Worm (Caenorhabditis elegans) whole organism, L4 larva: ENCODE measurements around the gene akap-1.

Source experiments
- D1046.2 ChIP-seq: fragments of 200-800 bp; sonication (Bioruptor generic); IDR thresholded peaks from 2 replicates; pipeline ENCODE4 v1.3.6; 2022; ENCODE audit warnings: missing genetic modification characterization, missing compliant biosample characterization
- F10B5.3 ChIP-seq: sonication (generic microtip); optimal IDR thresholded peaks from 2 replicates; lab custom pipeline; 2016; ENCODE audit warnings: mild to moderate bottlenecking, missing genetic modification characterization, missing compliant biosample characterization
- F37D6.2 ChIP-seq: sonication (generic microtip); optimal IDR thresholded peaks from 2 replicates; lab custom pipeline; 2016; ENCODE audit warnings: mild to moderate bottlenecking, missing genetic modification characterization, missing compliant biosample characterization
- F44E2.7 ChIP-seq: fragments of 200-800 bp; sonication (Bioruptor generic); IDR thresholded peaks from 2 replicates; pipeline ENCODE4 v2.1.2; 2022; ENCODE audit warnings: missing genetic modification characterization, missing compliant biosample characterization
- F49E8.2 ChIP-seq: sonication (generic microtip); optimal IDR thresholded peaks from 2 replicates; lab custom pipeline; 2016; ENCODE audit warnings: missing compliant biosample characterization, mild to moderate bottlenecking, missing genetic modification characterization, borderline replicate concordance
- R02D3.7 ChIP-seq: fragments of 150-350 bp; sonication (generic microtip); optimal IDR thresholded peaks from 3 replicates; lab custom pipeline; 2014; ENCODE audit warnings: missing biosample characterization, missing genetic modification characterization
- T26A8.4 ChIP-seq: fragments of 200-800 bp; sonication (Bioruptor generic); IDR thresholded peaks from 2 replicates; pipeline ENCODE4 v1.3.6; 2022; ENCODE audit warnings: missing genetic modification characterization, missing compliant biosample characterization
- Y5F2A.4 ChIP-seq: fragments of 200-800 bp; sonication (Bioruptor generic); optimal IDR thresholded peaks from 2 replicates; lab custom pipeline; 2018; ENCODE audit warnings: mild to moderate bottlenecking, missing genetic modification characterization, missing compliant biosample characterization
- Y75B8A.6 ChIP-seq: fragments of 200-800 bp; sonication (Bioruptor generic); IDR thresholded peaks from 2 replicates; pipeline ENCODE4 v1.3.6; 2022; ENCODE audit warnings: missing genetic modification reagents, missing genetic modification characterization, missing compliant biosample characterization
- ZK337.2 ChIP-seq: fragments of 200-800 bp; sonication (Bioruptor generic); IDR thresholded peaks from 2 replicates; pipeline ENCODE4 v1.3.6; 2022; ENCODE audit warnings: missing genetic modification reagents, missing genetic modification characterization, missing compliant biosample characterization
- ZK546.5 ChIP-seq, 2 experiments: sonication (generic microtip); optimal IDR thresholded peaks; 2 replicates each; lab custom pipeline; 2017; ENCODE audit warnings: missing biosample characterization in 2 of 2, missing genetic modification characterization in 2 of 2
- arid-1 ChIP-seq: fragments of 200-800 bp; sonication (Bioruptor generic); conservative IDR thresholded peaks from 2 replicates; pipeline ENCODE4 v1.3.6; 2022; ENCODE audit warnings: missing genetic modification reagents, missing genetic modification characterization, missing compliant biosample characterization
- attf-4 ChIP-seq: sonication (generic microtip); optimal IDR thresholded peaks from 3 replicates; lab custom pipeline; 2017; ENCODE audit warnings: missing biosample characterization, missing genetic modification characterization
- ceh-20 ChIP-seq: fragments of 200-800 bp; sonication (Bioruptor generic); IDR thresholded peaks from 2 replicates; pipeline ENCODE4 v1.3.6; 2022; ENCODE audit warnings: missing genetic modification reagents, missing genetic modification characterization, missing compliant biosample characterization
- ceh-44 ChIP-seq: fragments of 200-800 bp; sonication (Bioruptor generic); IDR thresholded peaks from 2 replicates; pipeline ENCODE4 v1.3.6; 2022; ENCODE audit warnings: missing genetic modification reagents, missing genetic modification characterization, missing compliant biosample characterization
- cey-2 ChIP-seq: sonication (generic microtip); optimal IDR thresholded peaks from 3 replicates; lab custom pipeline; 2017; ENCODE audit warnings: missing genetic modification characterization, mild to moderate bottlenecking, missing compliant biosample characterization, antibody characterized with exemption, borderline replicate concordance; ENCODE audit not compliant: insufficient read depth
- ctbp-1 ChIP-seq: fragments of 200-800 bp; sonication (Bioruptor generic); IDR thresholded peaks from 2 replicates; pipeline ENCODE4 v1.3.6; 2022; ENCODE audit warnings: missing genetic modification reagents, missing genetic modification characterization, missing compliant biosample characterization
- daf-12 ChIP-seq: fragments of 150-350 bp; optimal IDR thresholded peaks from 2 replicates; lab custom pipeline; 2014; ENCODE audit warnings: missing biosample characterization, missing genetic modification reagents, missing genetic modification characterization
- daf-19 ChIP-seq: fragments of 200-800 bp; sonication (Bioruptor generic); conservative IDR thresholded peaks from 2 replicates; pipeline ENCODE4 v1.3.6; 2022; ENCODE audit warnings: missing genetic modification characterization, missing compliant biosample characterization
- dmd-6 ChIP-seq: fragments of 200-800 bp; sonication (Bioruptor generic); IDR thresholded peaks from 2 replicates; pipeline ENCODE4 v1.3.6; 2022; ENCODE audit warnings: missing genetic modification reagents, missing genetic modification characterization, missing compliant biosample characterization
- dmd-8 ChIP-seq: fragments of 200-800 bp; sonication (Bioruptor generic); IDR thresholded peaks from 2 replicates; pipeline ENCODE4 v1.3.6; 2022; ENCODE audit warnings: missing genetic modification characterization, missing compliant biosample characterization
- dpl-1 ChIP-seq: fragments of 150-350 bp; optimal IDR thresholded peaks from 2 replicates; lab custom pipeline; 2014; ENCODE audit warnings: missing biosample characterization, missing genetic modification reagents, missing genetic modification characterization
- duxl-1 ChIP-seq: sonication (generic microtip); optimal IDR thresholded peaks from 2 replicates; lab custom pipeline; 2016; ENCODE audit warnings: mild to moderate bottlenecking, missing genetic modification characterization, moderate library complexity, missing compliant biosample characterization; ENCODE audit not compliant: poor library complexity
- dve-1 ChIP-seq: sonication (generic microtip); optimal IDR thresholded peaks from 2 replicates; lab custom pipeline; 2017; ENCODE audit warnings: antibody characterized with exemption, mild to moderate bottlenecking, missing genetic modification characterization, missing compliant biosample characterization; ENCODE audit not compliant: insufficient read depth
- jun-1 ChIP-seq: fragments of 150-350 bp; optimal IDR thresholded peaks from 2 replicates; lab custom pipeline; 2014; ENCODE audit warnings: missing biosample characterization, missing genetic modification reagents, missing genetic modification characterization
- lin-15B ChIP-seq: fragments of 150-350 bp; sonication (generic microtip); optimal IDR thresholded peaks from 3 replicates; lab custom pipeline; 2014; ENCODE audit warnings: missing biosample characterization, missing genetic modification characterization
- lin-39 ChIP-seq: fragments of 150-350 bp; optimal IDR thresholded peaks from 2 replicates; lab custom pipeline; 2014; ENCODE audit warnings: missing biosample characterization, missing genetic modification reagents, missing genetic modification characterization
- lsy-2 ChIP-seq, 2 experiments: fragments of 150-350 bp in 1 of 2; sonication (generic microtip) in 1 of 2; optimal IDR thresholded peaks; 2 replicates each; lab custom pipeline; 2014 to 2017; ENCODE audit warnings: missing biosample characterization in 2 of 2, missing genetic modification characterization in 2 of 2
- madf-5 ChIP-seq, 2 experiments: fragments of 200-800 bp; sonication (Bioruptor generic); IDR thresholded peaks; 2 replicates each; pipeline ENCODE4 v1.3.6; 2022; ENCODE audit warnings: missing compliant biosample characterization in 2 of 2, missing genetic modification characterization in 2 of 2
- mep-1 ChIP-seq: fragments of 150-350 bp; sonication (generic microtip); optimal IDR thresholded peaks from 3 replicates; lab custom pipeline; 2014; ENCODE audit warnings: missing biosample characterization, missing genetic modification characterization
- mes-2 ChIP-seq: sonication (generic microtip); optimal IDR thresholded peaks from 2 replicates; lab custom pipeline; 2016; ENCODE audit warnings: missing genotype, mild to moderate bottlenecking, missing genetic modification characterization, missing compliant biosample characterization; ENCODE audit not compliant: poor library complexity, severe bottlenecking
- mxl-2 ChIP-seq: fragments of 200-800 bp; sonication (Bioruptor generic); conservative IDR thresholded peaks from 2 replicates; pipeline ENCODE4 v1.3.6; 2022; ENCODE audit warnings: missing genetic modification reagents, missing genetic modification characterization, missing compliant biosample characterization
- mxl-3 ChIP-seq: fragments of 200-800 bp; sonication (Bioruptor generic); optimal IDR thresholded peaks from 2 replicates; lab custom pipeline; 2018; ENCODE audit warnings: mild to moderate bottlenecking, missing genetic modification characterization, missing compliant biosample characterization
- nhr-10 ChIP-seq: fragments of 150-350 bp; optimal IDR thresholded peaks from 2 replicates; lab custom pipeline; 2014; ENCODE audit warnings: missing biosample characterization, missing genetic modification characterization
- nhr-11 ChIP-seq: fragments of 150-350 bp; optimal IDR thresholded peaks from 2 replicates; lab custom pipeline; 2014; ENCODE audit warnings: missing biosample characterization, missing genetic modification characterization
- nhr-237 ChIP-seq: sonication (generic microtip); optimal IDR thresholded peaks from 2 replicates; lab custom pipeline; 2017; ENCODE audit warnings: missing biosample characterization, missing genetic modification characterization
- nhr-28 ChIP-seq: fragments of 150-350 bp; optimal IDR thresholded peaks from 2 replicates; lab custom pipeline; 2014; ENCODE audit warnings: missing biosample characterization, missing genetic modification characterization
- nhr-41 ChIP-seq: fragments of 200-800 bp; sonication (Bioruptor generic); IDR thresholded peaks from 2 replicates; pipeline ENCODE4 v1.3.6; 2022; ENCODE audit warnings: missing genetic modification reagents, missing genetic modification characterization, missing compliant biosample characterization
- nhr-42 ChIP-seq: fragments of 200-800 bp; sonication (Bioruptor generic); IDR thresholded peaks from 2 replicates; pipeline ENCODE4 v1.3.6; 2022; ENCODE audit warnings: missing genetic modification characterization, missing compliant biosample characterization
- nhr-48 ChIP-seq: sonication (generic microtip); optimal IDR thresholded peaks from 2 replicates; lab custom pipeline; 2016; ENCODE audit warnings: mild to moderate bottlenecking, missing genetic modification characterization, missing compliant biosample characterization
- nhr-6 ChIP-seq: fragments of 150-350 bp; optimal IDR thresholded peaks from 2 replicates; lab custom pipeline; 2014; ENCODE audit warnings: missing biosample characterization, missing genetic modification characterization
- nhr-76 ChIP-seq: fragments of 150-350 bp; optimal IDR thresholded peaks from 2 replicates; lab custom pipeline; 2014; ENCODE audit warnings: missing biosample characterization, missing genetic modification characterization
- nhr-77 ChIP-seq: fragments of 150-350 bp; optimal IDR thresholded peaks from 2 replicates; lab custom pipeline; 2014; ENCODE audit warnings: missing biosample characterization, missing genetic modification characterization
- php-3 ChIP-seq: fragments of 200-800 bp; sonication (Bioruptor generic); IDR thresholded peaks from 2 replicates; pipeline ENCODE4 v1.3.6; 2022; ENCODE audit warnings: missing genetic modification reagents, missing genetic modification characterization, missing compliant biosample characterization
- set-16 ChIP-seq: fragments of 200-800 bp; sonication (Bioruptor generic); IDR thresholded peaks from 2 replicates; pipeline ENCODE4 v1.3.6; 2022; ENCODE audit warnings: missing genetic modification reagents, missing genetic modification characterization, missing compliant biosample characterization
- skn-1 ChIP-seq: fragments of 150-350 bp; optimal IDR thresholded peaks from 2 replicates; lab custom pipeline; 2014; ENCODE audit warnings: missing biosample characterization, missing genetic modification characterization
- snpc-1.2 ChIP-seq: fragments of 200-800 bp; sonication (Bioruptor generic); IDR thresholded peaks from 2 replicates; pipeline ENCODE4 v1.3.6; 2022; ENCODE audit warnings: missing genetic modification reagents, missing genetic modification characterization, missing compliant biosample characterization
- tag-97 ChIP-seq: fragments of 200-800 bp; sonication (Bioruptor generic); IDR thresholded peaks from 2 replicates; pipeline ENCODE4 v1.3.6; 2022; ENCODE audit warnings: missing genetic modification characterization, missing compliant biosample characterization
- vab-7 ChIP-seq: fragments of 200-800 bp; sonication (Bioruptor generic); IDR thresholded peaks from 2 replicates; pipeline ENCODE4 v1.3.6; 2022; ENCODE audit warnings: missing genetic modification reagents, missing genetic modification characterization, missing compliant biosample characterization
- zag-1 ChIP-seq: fragments of 150-350 bp; optimal IDR thresholded peaks from 2 replicates; lab custom pipeline; 2014; ENCODE audit warnings: missing biosample characterization, missing genetic modification characterization
- zip-2 ChIP-seq: fragments of 150-350 bp; optimal IDR thresholded peaks from 2 replicates; lab custom pipeline; 2014; ENCODE audit warnings: missing biosample characterization, missing genetic modification characterization
- ztf-7 ChIP-seq: fragments of 150-350 bp; optimal IDR thresholded peaks from 2 replicates; lab custom pipeline; 2014; ENCODE audit warnings: missing biosample characterization, missing genetic modification characterization

akap-1 gene

ce11 chrIII:6341878-6342453 is 11.2 kb upstream of the akap-1 start, which contains the start of gene rpn-13 (continued):
- TF ChIP-seq F49E8.2 (tag; lab: Kevin White, UChicago), result no peak
- TF ChIP-seq nhr-48, result no peak
- no peak for TF ChIP-seq ceh-44 (GFP tag; lab: Robert Waterston, UW)
- TF ChIP-seq skn-1, result no peak
- TF ChIP-seq dve-1 (tag; lab: Kevin White, UChicago), result peak; percentile 53
- TF ChIP-seq nhr-11 (tag; lab: Kevin White, UChicago), result no peak
- peak; percentile 54 for TF ChIP-seq nhr-6 (tag; lab: Kevin White, UChicago)
- no peak for TF ChIP-seq set-16 (GFP tag; lab: Robert Waterston, UW)
- no peak for TF ChIP-seq daf-12 (tag; lab: Kevin White, UChicago)
- no peak for TF ChIP-seq F10B5.3 (tag; lab: Kevin White, UChicago)
- TF ChIP-seq lin-15B (tag; lab: Kevin White, UChicago), result no peak
- TF ChIP-seq lin-39 (tag; lab: Kevin White, UChicago), result no peak
- peak; percentile 76 for TF ChIP-seq mes-2 (tag; lab: Kevin White, UChicago)
- TF ChIP-seq vab-7 (GFP tag; lab: Robert Waterston, UW), result no peak
- TF ChIP-seq zag-1 (tag; lab: Kevin White, UChicago), result no peak
- TF ChIP-seq nhr-42 (GFP tag; lab: Robert Waterston, UW), result no peak
- no peak for TF ChIP-seq madf-5 (GFP tag; IDR thresholded peaks at IDR 0.05; lab: Robert Waterston, UW)
- TF ChIP-seq F44E2.7 (GFP tag; lab: Robert Waterston, UW), result no peak
- TF ChIP-seq R02D3.7 (tag; lab: Kevin White, UChicago), result no peak
- TF ChIP-seq nhr-76 (tag; lab: Kevin White, UChicago), result no peak
- no peak for TF ChIP-seq dmd-8 (GFP tag; lab: Robert Waterston, UW)
- no peak for TF ChIP-seq D1046.2 (GFP tag; lab: Robert Waterston, UW)
- no peak for TF ChIP-seq tag-97 (GFP tag; lab: Robert Waterston, UW)
- no peak for TF ChIP-seq ceh-20 (GFP tag; lab: Robert Waterston, UW)
- TF ChIP-seq mep-1 (tag; lab: Kevin White, UChicago), result peak; percentile 56
- peak; percentile 23 for TF ChIP-seq nhr-77 (tag; lab: Kevin White, UChicago)
- TF ChIP-seq zip-2 (tag; lab: Kevin White, UChicago), result no peak
- no peak for TF ChIP-seq Y75B8A.6 (GFP tag; lab: Robert Waterston, UW)
- no peak for TF ChIP-seq snpc-1.2 (GFP tag; lab: Robert Waterston, UW)
- no peak for TF ChIP-seq mxl-2 (GFP tag; lab: Robert Waterston, UW)
- no peak for TF ChIP-seq jun-1 (tag; lab: Kevin White, UChicago)
- no peak for TF ChIP-seq F37D6.2 (tag; lab: Kevin White, UChicago)
- TF ChIP-seq attf-4, result no peak
- TF ChIP-seq daf-19 (GFP tag; lab: Robert Waterston, UW), result no peak
- TF ChIP-seq ztf-7 (tag; lab: Kevin White, UChicago), result no peak
- no peak for TF ChIP-seq cey-2
- no peak for TF ChIP-seq ctbp-1
- no peak for TF ChIP-seq ZK546.5 (tag; optimal IDR thresholded peaks at IDR 0.05; lab: Kevin White, UChicago)
- peak; percentile 5 for TF ChIP-seq nhr-28 (tag; lab: Kevin White, UChicago)
- no peak for TF ChIP-seq dmd-6 (GFP tag; lab: Robert Waterston, UW)
- no peak for TF ChIP-seq arid-1
- TF ChIP-seq nhr-41 (GFP tag; lab: Robert Waterston, UW), result no peak
- no peak for TF ChIP-seq mxl-3 (GFP tag; lab: Kevin White, UChicago)
- no peak for TF ChIP-seq duxl-1 (tag; lab: Kevin White, UChicago)
- no peak for TF ChIP-seq ZK337.2 (GFP tag; lab: Robert Waterston, UW)
- TF ChIP-seq T26A8.4 (GFP tag; lab: Robert Waterston, UW), result no peak
- TF ChIP-seq php-3, result no peak
- no peak for TF ChIP-seq nhr-237 (tag; lab: Kevin White, UChicago)
- TF ChIP-seq lsy-2 (tag; optimal IDR thresholded peaks at IDR 0.05; lab: Kevin White, UChicago), result peak; percentile 75 to 98
- TF ChIP-seq dpl-1 (GFP tag; lab: Kevin White, UChicago), result peak; percentile 51
- no peak for TF ChIP-seq Y5F2A.4 (GFP tag; lab: Kevin White, UChicago)
- TF ChIP-seq nhr-10, result no peak
